Worm (Caenorhabditis elegans) whole organism, young adult: Measurements from ENCODE around the gene C29F9.8.

Source experiments
- B0035.1 ChIP-seq: sonication (generic microtip); optimal IDR thresholded peaks from 2 replicates; lab custom pipeline; 2016; ENCODE audit warnings: missing genetic modification characterization, mild to moderate bottlenecking, missing compliant biosample characterization, missing genotype, missing genetic modification reagents
- C06A6.2 ChIP-seq: fragments of 200-800 bp; sonication (Bioruptor generic); conservative IDR thresholded peaks from 2 replicates; pipeline ENCODE4 v1.3.6; 2022; ENCODE audit warnings: missing genetic modification characterization, missing compliant biosample characterization
- D2030.7 ChIP-seq: fragments of 200-800 bp; sonication (Bioruptor generic); IDR thresholded peaks from 2 replicates; pipeline ENCODE4 v1.3.6; 2022; ENCODE audit warnings: missing genetic modification reagents, missing genetic modification characterization, missing compliant biosample characterization
- F37B4.10 ChIP-seq: fragments of 200-800 bp; sonication (Bioruptor generic); IDR thresholded peaks from 2 replicates; pipeline ENCODE4 v1.3.6; 2022; ENCODE audit warnings: missing genetic modification characterization, missing compliant biosample characterization
- ceh-79 ChIP-seq: sonication (generic microtip); optimal IDR thresholded peaks from 2 replicates; lab custom pipeline; 2017; ENCODE audit warnings: mild to moderate bottlenecking, missing genetic modification characterization, missing compliant biosample characterization
- egrh-3 ChIP-seq: fragments of 200-800 bp; sonication (Bioruptor generic); IDR thresholded peaks from 2 replicates; pipeline ENCODE4 v1.3.6; 2022; ENCODE audit warnings: missing genetic modification reagents, missing genetic modification characterization, missing compliant biosample characterization
- hrde-1 ChIP-seq: sonication (generic microtip); optimal IDR thresholded peaks from 2 replicates; lab custom pipeline; 2016; ENCODE audit warnings: missing genetic modification characterization, mild to moderate bottlenecking, missing compliant biosample characterization, moderate library complexity, missing genotype, missing genetic modification reagents, borderline replicate concordance
- lag-1 ChIP-seq: fragments of 200-800 bp; sonication (Bioruptor generic); IDR thresholded peaks from 2 replicates; pipeline ENCODE4 v1.3.6; 2022; ENCODE audit warnings: missing genetic modification reagents, missing genetic modification characterization, missing compliant biosample characterization
- lsy-27 ChIP-seq: sonication (generic microtip); optimal IDR thresholded peaks from 2 replicates; lab custom pipeline; 2017; ENCODE audit warnings: missing genetic modification characterization, mild to moderate bottlenecking, missing compliant biosample characterization, antibody characterized with exemption, missing genotype, borderline replicate concordance; ENCODE audit not compliant: insufficient read depth
- mcd-1 ChIP-seq: fragments of 200-800 bp; sonication (Bioruptor generic); IDR thresholded peaks from 2 replicates; pipeline ENCODE4 v1.3.6; 2022; ENCODE audit warnings: missing genetic modification reagents, missing genetic modification characterization, missing compliant biosample characterization
- nhr-120 ChIP-seq: fragments of 200-800 bp; sonication (Bioruptor generic); IDR thresholded peaks from 2 replicates; pipeline ENCODE4 v1.3.6; 2022; ENCODE audit warnings: missing genetic modification characterization, missing compliant biosample characterization
- nhr-179 ChIP-seq: sonication (generic microtip); optimal IDR thresholded peaks from 2 replicates; lab custom pipeline; 2016; ENCODE audit warnings: mild to moderate bottlenecking, missing genetic modification characterization, missing compliant biosample characterization
- somi-1 ChIP-seq: fragments of 200-800 bp; sonication (Bioruptor generic); optimal IDR thresholded peaks from 2 replicates; lab custom pipeline; 2018; ENCODE audit warnings: mild to moderate bottlenecking, missing genetic modification characterization, missing compliant biosample characterization
- sptf-2 ChIP-seq: fragments of 200-800 bp; sonication (Bioruptor generic); optimal IDR thresholded peaks from 2 replicates; lab custom pipeline; 2018; ENCODE audit warnings: mild to moderate bottlenecking, missing genetic modification characterization, missing compliant biosample characterization
- zfh-2 ChIP-seq: fragments of 200-800 bp; sonication (Bioruptor generic); conservative IDR thresholded peaks from 2 replicates; pipeline ENCODE4 v1.3.6; 2022; ENCODE audit warnings: missing genetic modification reagents, missing genetic modification characterization, missing compliant biosample characterization
- ztf-25 ChIP-seq: fragments of 200-800 bp; sonication (Bioruptor generic); IDR thresholded peaks from 2 replicates; pipeline ENCODE4 v1.3.6; 2022; ENCODE audit warnings: missing genetic modification reagents, missing genetic modification characterization, missing compliant biosample characterization

C29F9.8 gene

DNA sequence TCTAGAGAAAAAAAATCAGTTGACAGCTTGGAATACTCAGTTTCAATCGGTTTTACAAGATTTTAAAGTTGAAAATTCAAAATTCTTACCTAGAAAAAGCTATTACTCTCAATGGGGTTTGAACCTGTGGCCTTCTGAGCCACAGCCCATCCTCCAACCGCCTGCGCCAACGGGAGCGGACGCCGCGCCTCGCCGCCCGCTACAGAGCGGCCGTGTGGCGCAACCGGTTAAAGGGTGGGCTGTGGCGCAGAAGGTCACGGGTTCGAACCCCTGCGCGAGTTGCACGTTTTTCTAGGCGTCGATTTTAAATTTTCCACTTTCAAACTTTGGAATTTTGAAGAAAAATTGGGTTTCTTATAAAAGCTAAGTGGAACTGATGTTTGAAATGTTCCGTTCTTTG is 48.6 kb downstream of the C29F9.8 start:
- TF ChIP-seq ztf-25 (GFP tag; lab: Robert Waterston, UW) (0 out of 2 replicates have a peak, but pooled peaks have one; percentile 64), egrh-3 (GFP tag; lab: Robert Waterston, UW) (peak; percentile 89), B0035.1 (tag; lab: Kevin White, UChicago) (no peak), somi-1 (GFP tag; lab: Kevin White, UChicago) (no peak), mcd-1 (GFP tag; lab: Robert Waterston, UW) (0 out of 2 replicates have a peak, but pooled peaks have one; percentile 16), F37B4.10 (0 out of 2 replicates have a peak, but pooled peaks have one; percentile 12), lag-1 (GFP tag; lab: Robert Waterston, UW) (no peak), hrde-1 (no peak), ceh-79 (tag; lab: Kevin White, UChicago) (no peak), lsy-27 (tag; lab: Kevin White, UChicago) (no peak), nhr-179 (tag; lab: Kevin White, UChicago) (no peak), nhr-120 (GFP tag; lab: Robert Waterston, UW) (no peak), sptf-2 (no peak), D2030.7 (GFP tag; lab: Robert Waterston, UW) (0 out of 2 replicates have a peak, but pooled peaks have one; percentile 20), C06A6.2 (GFP tag; lab: Robert Waterston, UW) (no peak), zfh-2 (GFP tag; lab: Robert Waterston, UW) (peak; percentile 91)
